Fruit fly (Drosophila melanogaster): ENCODE data around the gene CG13926.

Gene CG13926

DNA sequence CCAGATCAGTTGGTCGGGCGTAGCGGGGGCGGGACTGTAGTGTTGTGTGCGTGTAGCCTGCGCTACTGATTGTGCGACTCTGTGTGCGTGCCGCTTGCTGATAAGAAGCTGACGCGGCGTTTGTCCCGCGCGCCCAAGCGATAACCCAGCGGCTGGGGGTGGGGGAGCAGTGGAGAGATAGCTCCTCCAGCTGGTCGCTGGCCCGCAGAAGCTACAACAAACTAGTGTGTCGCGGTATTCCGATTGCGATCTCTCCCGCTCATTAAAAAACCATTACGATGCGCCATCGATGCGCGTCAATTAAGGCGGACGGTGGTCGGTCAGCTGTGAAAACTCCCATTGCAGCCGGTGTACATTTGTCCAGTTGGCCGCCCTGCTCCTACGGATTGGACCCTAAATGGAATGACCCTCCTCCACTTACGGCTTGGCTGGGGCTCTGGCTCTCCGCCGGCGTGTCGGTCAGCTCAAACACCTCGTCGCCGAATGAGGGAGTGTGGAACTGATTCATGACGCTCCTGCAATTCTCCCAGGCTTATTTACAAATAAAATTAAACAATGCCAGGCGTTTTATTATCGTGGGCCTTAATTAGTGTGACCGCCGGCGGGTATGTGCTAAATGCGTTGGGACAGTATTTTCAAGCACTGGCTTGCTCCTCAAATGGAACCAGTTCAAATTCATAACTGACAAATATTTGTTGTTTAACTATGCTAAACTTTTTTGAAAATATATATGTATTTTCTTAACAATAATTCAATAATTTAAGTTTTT, 15.7 kb downstream of the CG13926 start, which contains the start of gene CG12104 (continued):
- TF ChIP-seq dpn (GFP tag; optimal IDR thresholded peaks at IDR 0.05) (no peak), CG9437 (GFP tag; optimal IDR thresholded peaks at IDR 0.05) (no peak), stwl (tag; optimal IDR thresholded peaks at IDR 0.05) (no peak), sr (GFP tag; IDR thresholded peaks at IDR 0.05) (no peak), oc (tag; optimal IDR thresholded peaks at IDR 0.05) (no peak), phol (tag; optimal IDR thresholded peaks at IDR 0.05) (peak; percentile 16), CG17361 (GFP tag; IDR thresholded peaks at IDR 0.05) (no peak; the same call in 2 of the 3 replicates), luna (GFP tag; optimal IDR thresholded peaks at IDR 0.05) (no peak), Sox102F (GFP tag; optimal IDR thresholded peaks at IDR 0.05) (no peak), dm (GFP tag; optimal IDR thresholded peaks at IDR 0.05) (no peak), B-H1 (GFP tag; IDR thresholded peaks at IDR 0.05) (no peak), fu2 (GFP tag; optimal IDR thresholded peaks at IDR 0.05) (no peak), sens-2 (GFP tag; IDR thresholded peaks at IDR 0.05) (no peak), CG4404 (GFP tag; IDR thresholded peaks at IDR 0.05) (no peak), dan (GFP tag; IDR thresholded peaks at IDR 0.05) (no peak), trh (GFP tag; optimal IDR thresholded peaks at IDR 0.05) (no peak), pum (GFP tag; optimal IDR thresholded peaks at IDR 0.05) (no peak), HLH54F (GFP tag; optimal IDR thresholded peaks at IDR 0.05) (no peak), NFAT (GFP tag; IDR thresholded peaks at IDR 0.05) (no peak)

DNA sequence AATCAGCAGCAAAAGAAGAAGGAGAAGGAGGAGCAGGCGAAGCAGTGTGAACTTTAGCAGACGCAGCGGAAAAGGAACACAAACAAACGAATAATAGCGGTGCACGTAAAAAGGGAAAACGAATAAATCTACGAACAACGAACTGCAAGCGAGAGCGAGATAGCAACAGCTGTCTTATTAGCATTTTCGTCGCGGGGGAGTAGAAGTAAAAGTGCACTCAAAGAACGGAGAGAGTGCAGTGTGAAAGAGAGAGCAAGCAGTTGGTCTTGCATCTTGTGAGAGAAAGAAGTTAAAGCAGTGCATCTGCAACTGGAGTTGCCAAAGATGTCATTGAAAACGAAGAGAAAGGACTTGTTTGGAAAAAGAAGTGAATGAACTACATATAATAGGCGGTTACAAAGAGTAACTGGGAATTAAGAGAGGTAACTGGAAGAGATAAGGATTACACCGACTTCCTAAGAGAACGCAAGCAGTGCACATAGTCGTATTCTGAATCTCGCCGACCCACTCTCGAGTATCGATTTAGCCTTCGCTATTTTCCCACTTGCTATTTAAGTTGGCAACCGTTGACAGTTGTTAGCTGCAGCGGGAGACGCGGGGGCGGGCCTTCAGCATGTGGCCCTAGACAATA, 25.0 kb downstream of the CG13926 start:
- TF ChIP-seq CG18262 (tag; optimal IDR thresholded peaks at IDR 0.05) (no peak), CG1832 (GFP tag; optimal IDR thresholded peaks at IDR 0.05) (peak; percentile 5), Trl (optimal IDR thresholded peaks at IDR 0.05) (peak in 1 of 2 experiments; percentile 86), Trl (GFP tag; optimal IDR thresholded peaks at IDR 0.05) (no peak), CG13287 (GFP tag; IDR thresholded peaks at IDR 0.05; ENCODE audit: partially characterized antibody) (no peak), Side (GFP tag; optimal IDR thresholded peaks at IDR 0.05) (no peak), CG3163 (GFP tag; optimal IDR thresholded peaks at IDR 0.05) (peak; percentile 95), CG6654 (GFP tag; optimal IDR thresholded peaks at IDR 0.05) (no peak), CG14050 (GFP tag; IDR thresholded peaks at IDR 0.05) (no peak), luna (GFP tag; optimal IDR thresholded peaks at IDR 0.05) (no peak), chif (GFP tag; optimal IDR thresholded peaks at IDR 0.05) (no peak), Blimp-1 (GFP tag; optimal IDR thresholded peaks at IDR 0.05) (peak; percentile 95), nom (GFP tag; optimal IDR thresholded peaks at IDR 0.05) (peak; percentile 69), gcm (GFP tag; optimal IDR thresholded peaks at IDR 0.05) (no peak), ci (GFP tag; IDR thresholded peaks at IDR 0.05) (no peak), CG14667 (GFP tag; IDR thresholded peaks at IDR 0.05) (no peak), vvl (GFP tag; IDR thresholded peaks at IDR 0.05) (peak; percentile 72), CG33557 (GFP tag; optimal IDR thresholded peaks at IDR 0.05) (peak; percentile 7), CG31365 (tag; optimal IDR thresholded peaks at IDR 0.05) (peak; percentile 94), CG16813 (GFP tag; IDR thresholded peaks at IDR 0.05; ENCODE audit: partially characterized antibody) (no peak), insv (GFP tag; optimal IDR thresholded peaks at IDR 0.05) (peak in 1 of 2 experiments; percentile 92), CG10209 (GFP tag; optimal IDR thresholded peaks at IDR 0.05) (no peak), D (optimal IDR thresholded peaks at IDR 0.05) (peak; percentile 45), D (GFP tag; optimal IDR thresholded peaks at IDR 0.05) (no peak), Elba2 (GFP tag; optimal IDR thresholded peaks at IDR 0.05) (peak; percentile 87), z (GFP tag; IDR thresholded peaks at IDR 0.05) (peak; percentile 94), Dfd (GFP tag; optimal IDR thresholded peaks at IDR 0.05) (peak in 1 of 2 experiments; percentile 85), CG8290 (GFP tag; optimal IDR thresholded peaks at IDR 0.05) (no peak), CG8290 (tag; optimal IDR thresholded peaks at IDR 0.05) (peak in 1 of 2 experiments; percentile 78), pros (GFP tag; optimal IDR thresholded peaks at IDR 0.05) (peak; percentile 96), al (GFP tag; IDR thresholded peaks at IDR 0.05) (no peak), bsh (GFP tag; optimal IDR thresholded peaks at IDR 0.05) (peak in 1 of 2 experiments; percentile 14)
